Worm (Caenorhabditis elegans): ENCODE measurements around the gene F16G10.13.

The F16G10.13 gene

ce11 chrII:2412649-2413048 lies 16.9 kb upstream of the F16G10.13 start, which contains the start of gene fbxa-182:
Gene fbxa-182 (minus strand): TSS chrII:2412749.
- TF ChIP-seq egl-27 (tag; optimal IDR thresholded peaks at IDR 0.05) (no peak), gmeb-1 (tag; optimal IDR thresholded peaks at IDR 0.05) (no peak), lin-11 (tag; optimal IDR thresholded peaks at IDR 0.05) (no peak), mab-5 (tag; optimal IDR thresholded peaks at IDR 0.05) (no peak), nhr-21 (tag; optimal IDR thresholded peaks at IDR 0.05) (no peak), nhr-25 (tag; optimal IDR thresholded peaks at IDR 0.05) (no peak), unc-39 (tag; optimal IDR thresholded peaks at IDR 0.05) (no peak), elt-3 (tag; optimal IDR thresholded peaks at IDR 0.05) (no peak), R02D3.7 (tag; optimal IDR thresholded peaks at IDR 0.05) (no peak), F13H6.1 (tag; optimal IDR thresholded peaks at IDR 0.05) (no peak), lin-39 (tag; optimal IDR thresholded peaks at IDR 0.05) (no peak), nhr-10 (tag; optimal IDR thresholded peaks at IDR 0.05) (no peak), ceh-16 (tag; optimal IDR thresholded peaks at IDR 0.05) (no peak)

ce11 chrII:2411555-2411954 lies 15.8 kb upstream of the F16G10.13 start:
- TF ChIP-seq lin-39 (tag; optimal IDR thresholded peaks at IDR 0.05): no peak
- TF ChIP-seq ztf-4 (tag; optimal IDR thresholded peaks at IDR 0.05): no peak
- no peak for TF ChIP-seq lin-13 (GFP tag; optimal IDR thresholded peaks at IDR 0.05)
- TF ChIP-seq nhr-25 (tag; optimal IDR thresholded peaks at IDR 0.05): no peak
- TF ChIP-seq egl-27 (tag; optimal IDR thresholded peaks at IDR 0.05): no peak
- no peak for TF ChIP-seq sma-3 (GFP tag; optimal IDR thresholded peaks at IDR 0.05)
- TF ChIP-seq nhr-77 (tag; optimal IDR thresholded peaks at IDR 0.05): no peak
- no peak for TF ChIP-seq unc-55 (GFP tag; optimal IDR thresholded peaks at IDR 0.05)
- no peak for TF ChIP-seq nhr-11 (tag; optimal IDR thresholded peaks at IDR 0.05)

ce11 chrII:2411093-2411492 lies 15.3 kb upstream of the F16G10.13 start:
- no peak for TF ChIP-seq F13H6.1 (tag; optimal IDR thresholded peaks at IDR 0.05)
- TF ChIP-seq ztf-4 (tag; optimal IDR thresholded peaks at IDR 0.05): no peak
- no peak for TF ChIP-seq dmd-4 (tag; optimal IDR thresholded peaks at IDR 0.05)
- TF ChIP-seq gmeb-1 (tag; optimal IDR thresholded peaks at IDR 0.05): no peak
- TF ChIP-seq ceh-82 (tag; optimal IDR thresholded peaks at IDR 0.05): no peak
- TF ChIP-seq sem-4 (tag; optimal IDR thresholded peaks at IDR 0.05): no peak
- TF ChIP-seq fos-1 (tag; optimal IDR thresholded peaks at IDR 0.05): no peak
- TF ChIP-seq nhr-23 (tag; optimal IDR thresholded peaks at IDR 0.05): no peak
- no peak for TF ChIP-seq nhr-237 (tag; optimal IDR thresholded peaks at IDR 0.05)
- no peak for TF ChIP-seq nhr-21 (tag; optimal IDR thresholded peaks at IDR 0.05)
- no peak for TF ChIP-seq ceh-16 (tag; optimal IDR thresholded peaks at IDR 0.05)

ce11 chrII:2403984-2404383 lies 8.2 kb upstream of the F16G10.13 start, which contains the start of gene F16G10.1:
Gene F16G10.1 (plus strand): TSS chrII:2404284.
- TF ChIP-seq nhr-6 (tag; optimal IDR thresholded peaks at IDR 0.05) (no peak), lin-11 (tag; optimal IDR thresholded peaks at IDR 0.05) (no peak), lin-13 (GFP tag; optimal IDR thresholded peaks at IDR 0.05) (no peak), ztf-1 (GFP tag; conservative IDR thresholded peaks at IDR 0.05) (no peak), ztf-11 (tag; optimal IDR thresholded peaks at IDR 0.05) (no peak), ZK546.5 (tag; optimal IDR thresholded peaks at IDR 0.05) (no peak), blmp-1 (tag; optimal IDR thresholded peaks at IDR 0.05; ENCODE audit: insufficient read depth) (no peak), F13H6.1 (tag; optimal IDR thresholded peaks at IDR 0.05) (no peak), nhr-21 (tag; optimal IDR thresholded peaks at IDR 0.05) (no peak), Y55F3AM.14 (GFP tag; optimal IDR thresholded peaks at IDR 0.05) (no peak), egl-27 (tag; optimal IDR thresholded peaks at IDR 0.05) (no peak), unc-39 (tag; optimal IDR thresholded peaks at IDR 0.05) (no peak), elt-3 (tag; optimal IDR thresholded peaks at IDR 0.05) (no peak), nhr-10 (tag; optimal IDR thresholded peaks at IDR 0.05) (no peak), nhr-77 (tag; optimal IDR thresholded peaks at IDR 0.05) (no peak)

ce11 chrII:2399810-2400209 lies 4.0 kb upstream of the F16G10.13 start:
- TF ChIP-seq ceh-16 (tag; optimal IDR thresholded peaks at IDR 0.05): no peak
- peak; percentile 77 for TF ChIP-seq nhr-21 (tag; optimal IDR thresholded peaks at IDR 0.05)

DNA sequence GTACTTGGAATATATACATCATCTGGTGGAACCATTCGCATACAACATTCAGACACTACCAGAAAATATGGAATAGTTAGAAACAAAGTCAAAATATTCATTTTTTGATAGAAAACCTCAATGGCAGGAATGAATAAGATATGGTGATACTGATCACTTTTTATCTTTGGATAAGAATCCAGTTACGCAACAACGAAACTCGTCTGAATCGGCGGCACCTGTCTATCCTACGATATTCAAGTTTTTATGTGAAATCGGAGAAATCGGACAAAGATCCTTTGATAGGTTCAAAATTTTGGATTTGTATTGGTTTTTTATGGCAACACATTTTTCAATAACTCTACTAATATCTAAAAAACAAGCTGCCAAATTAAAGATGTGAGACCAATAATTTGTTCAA lies 3.1 kb upstream of the F16G10.13 start, which contains the start of gene F16G10.14:
Gene F16G10.14 (minus strand): TSS at position 101 of the 400 bp plus-strand sequence.
- TF ChIP-seq F13H6.1 (tag; optimal IDR thresholded peaks at IDR 0.05): no peak
- TF ChIP-seq lsy-2 (tag; optimal IDR thresholded peaks at IDR 0.05): no peak
- TF ChIP-seq crh-2 (tag; optimal IDR thresholded peaks at IDR 0.05): no peak
- no peak for TF ChIP-seq ztf-4 (tag; optimal IDR thresholded peaks at IDR 0.05)
- TF ChIP-seq ztf-1 (GFP tag; conservative IDR thresholded peaks at IDR 0.05): no peak
- TF ChIP-seq zag-1 (tag; optimal IDR thresholded peaks at IDR 0.05): no peak
- TF ChIP-seq nhr-25 (tag; optimal IDR thresholded peaks at IDR 0.05): no peak
- no peak for TF ChIP-seq lin-39 (tag; optimal IDR thresholded peaks at IDR 0.05)
- no peak for TF ChIP-seq unc-39 (tag; optimal IDR thresholded peaks at IDR 0.05)
- no peak for TF ChIP-seq sem-4 (tag; optimal IDR thresholded peaks at IDR 0.05)
- TF ChIP-seq fos-1 (tag; optimal IDR thresholded peaks at IDR 0.05): no peak
